Worm (Caenorhabditis elegans): ENCODE data around the gene gst-9.
A peak's percentile ranks its signal among the peaks of the same experiment; 100 is the strongest.

Gene gst-9

ce11 chrII:4881727-4882126 lies 9.7 kb upstream of the gst-9 start, which contains the start of gene gst-7:
Gene gst-7 (plus strand): TSS chrII:4882062.
- TF ChIP-seq lsy-2 (tag; optimal IDR thresholded peaks at IDR 0.05), result no peak
- no peak for TF ChIP-seq flh-1 (GFP tag; optimal IDR thresholded peaks at IDR 0.05)
- no peak for TF ChIP-seq ceh-43 (GFP tag; optimal IDR thresholded peaks at IDR 0.05)
- no peak for TF ChIP-seq bed-3 (GFP tag; optimal IDR thresholded peaks at IDR 0.05)
- no peak for TF ChIP-seq mls-2 (tag; optimal IDR thresholded peaks at IDR 0.05)
- no peak for TF ChIP-seq nhr-76 (tag; optimal IDR thresholded peaks at IDR 0.05)
- TF ChIP-seq pha-4 (tag; optimal IDR thresholded peaks at IDR 0.05), result peak; percentile 31

DNA sequence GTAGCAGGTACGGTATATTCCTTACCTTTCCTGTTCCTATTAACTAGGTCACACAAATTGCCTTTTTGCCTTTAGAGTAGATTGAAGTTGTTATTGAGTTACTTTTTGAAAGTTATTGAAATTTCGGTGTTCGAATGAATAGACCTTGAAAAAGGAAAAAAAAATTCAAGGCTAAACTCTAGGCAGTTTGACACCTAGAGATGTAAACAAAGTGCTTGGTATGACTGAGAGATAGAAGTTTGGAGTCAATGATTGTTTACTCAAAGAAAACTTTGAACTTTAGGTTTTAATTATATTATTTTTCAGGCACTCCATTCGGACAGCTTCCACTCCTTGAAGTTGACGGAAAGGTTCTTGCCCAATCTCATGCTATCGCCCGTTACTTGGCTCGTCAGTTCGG lies 8.9 kb upstream of the gst-9 start:
- TF ChIP-seq blmp-1 (tag; optimal IDR thresholded peaks at IDR 0.05) (no peak), ztf-11 (tag; optimal IDR thresholded peaks at IDR 0.05) (no peak), unc-39 (tag; optimal IDR thresholded peaks at IDR 0.05) (no peak), unc-120 (tag; optimal IDR thresholded peaks at IDR 0.05; ENCODE audit: poor library complexity, severe bottlenecking) (no peak), ces-1 (GFP tag; optimal IDR thresholded peaks at IDR 0.05) (no peak), tbx-8 (GFP tag; optimal IDR thresholded peaks at IDR 0.05) (no peak), sptf-1 (tag; optimal IDR thresholded peaks at IDR 0.05) (no peak), hlh-1 (tag; optimal IDR thresholded peaks at IDR 0.05) (no peak), lin-32 (GFP tag; optimal IDR thresholded peaks at IDR 0.05) (no peak), unc-62 (GFP tag; optimal IDR thresholded peaks at IDR 0.05) (no peak), cnd-1 (tag; optimal IDR thresholded peaks at IDR 0.05) (no peak), nhr-237 (tag; optimal IDR thresholded peaks at IDR 0.05) (no peak), ceh-43 (GFP tag; optimal IDR thresholded peaks at IDR 0.05) (no peak), bed-3 (GFP tag; optimal IDR thresholded peaks at IDR 0.05) (no peak), elt-3 (tag; optimal IDR thresholded peaks at IDR 0.05) (no peak), mls-2 (tag; optimal IDR thresholded peaks at IDR 0.05) (no peak), snpc-4 (tag; optimal IDR thresholded peaks at IDR 0.05) (no peak), lin-13 (tag; optimal IDR thresholded peaks at IDR 0.05) (no peak), mep-1 (tag; optimal IDR thresholded peaks at IDR 0.05) (no peak), sem-2 (GFP tag; optimal IDR thresholded peaks at IDR 0.05) (no peak)

- no peak for TF ChIP-seq M03D4.4 (tag; optimal IDR thresholded peaks at IDR 0.05)
- no peak for TF ChIP-seq unc-62 (GFP tag; optimal IDR thresholded peaks at IDR 0.05)
- TF ChIP-seq pha-4 (tag; optimal IDR thresholded peaks at IDR 0.05), result no peak
- TF ChIP-seq lin-13 (tag; optimal IDR thresholded peaks at IDR 0.05), result no peak
- no peak for TF ChIP-seq sem-2 (GFP tag; optimal IDR thresholded peaks at IDR 0.05)
- TF ChIP-seq nhr-12 (tag; optimal IDR thresholded peaks at IDR 0.05), result no peak
- no peak for TF ChIP-seq nhr-28 (tag; optimal IDR thresholded peaks at IDR 0.05)
- no peak for TF ChIP-seq ces-1 (GFP tag; optimal IDR thresholded peaks at IDR 0.05)
- no peak for TF ChIP-seq tbx-8 (GFP tag; optimal IDR thresholded peaks at IDR 0.05)
- no peak for TF ChIP-seq cnd-1 (tag; optimal IDR thresholded peaks at IDR 0.05)
- TF ChIP-seq ceh-83 (GFP tag; optimal IDR thresholded peaks at IDR 0.05), result no peak
- TF ChIP-seq elt-1 (tag; optimal IDR thresholded peaks at IDR 0.05; ENCODE audit: borderline replicate concordance, insufficient read depth), result no peak
- TF ChIP-seq hlh-1 (tag; optimal IDR thresholded peaks at IDR 0.05), result no peak
- TF ChIP-seq snpc-4 (tag; optimal IDR thresholded peaks at IDR 0.05), result no peak
- no peak for TF ChIP-seq unc-39 (tag; optimal IDR thresholded peaks at IDR 0.05)
Measured at ce11 chrII:4883412-4883811, 8.0 kb upstream of the gst-9 start, which contains the start of gene gst-8. Gene gst-8 (plus strand): TSS chrII:4883712.

DNA sequence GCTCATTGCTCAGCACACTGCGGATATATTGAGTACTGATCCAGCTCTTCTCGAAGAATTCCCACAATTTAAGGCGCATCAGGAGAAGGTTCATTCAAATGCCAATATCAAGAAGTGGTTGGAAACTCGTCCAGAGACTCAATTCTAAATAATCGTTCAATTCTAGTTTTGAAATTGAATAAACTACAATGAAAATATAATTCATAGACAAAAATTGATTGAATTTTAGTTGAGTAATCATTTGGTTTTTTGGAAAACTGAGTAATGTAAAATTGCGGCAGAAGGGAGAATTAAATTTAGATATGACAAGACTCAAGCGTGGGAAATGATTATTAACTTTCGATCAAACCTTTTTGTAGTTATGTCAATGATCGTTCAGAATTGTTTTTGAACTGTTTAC lies 7.0 kb upstream of the gst-9 start:
- TF ChIP-seq unc-120 (tag; optimal IDR thresholded peaks at IDR 0.05; ENCODE audit: poor library complexity, severe bottlenecking), result no peak
- TF ChIP-seq unc-39 (tag; optimal IDR thresholded peaks at IDR 0.05), result no peak
- TF ChIP-seq nhr-76 (tag; optimal IDR thresholded peaks at IDR 0.05), result no peak
- TF ChIP-seq nhr-2 (tag; optimal IDR thresholded peaks at IDR 0.05), result no peak
- no peak for TF ChIP-seq nhr-28 (tag; optimal IDR thresholded peaks at IDR 0.05)
- TF ChIP-seq pha-4 (tag; optimal IDR thresholded peaks at IDR 0.05), result no peak
- TF ChIP-seq mep-1 (tag; optimal IDR thresholded peaks at IDR 0.05), result no peak
- TF ChIP-seq lsy-2 (tag; optimal IDR thresholded peaks at IDR 0.05), result no peak
- no peak for TF ChIP-seq unc-62 (GFP tag; optimal IDR thresholded peaks at IDR 0.05)
- TF ChIP-seq ceh-83 (GFP tag; optimal IDR thresholded peaks at IDR 0.05), result no peak
- no peak for TF ChIP-seq hlh-1 (tag; optimal IDR thresholded peaks at IDR 0.05)
- TF ChIP-seq nhr-237 (tag; optimal IDR thresholded peaks at IDR 0.05), result no peak

- no peak for TF ChIP-seq sptf-1 (tag; optimal IDR thresholded peaks at IDR 0.05)
Measured at ce11 chrII:4885976-4886375, 5.4 kb upstream of the gst-9 start, which contains the start of gene R05F9.7. Gene R05F9.7 (plus strand): TSS chrII:4886276.

Data from whole organism, mixed stage, embryonic.